Fruit fly (Drosophila melanogaster) Kc167 (cell line): Measurements from ENCODE around the gene CG33490.

ENCODE experiments used
- Myc ChIP-seq: fragments of >200 bp; optimal IDR thresholded peaks from 2 replicates; lab custom pipeline; 2017; ENCODE audit warnings: missing external identifiers
- Sin3A ChIP-seq: fragments of >200 bp; optimal IDR thresholded peaks from 2 replicates; lab custom pipeline; 2018; ENCODE audit warnings: missing external identifiers
- h ChIP-seq: fragments of >200 bp; optimal IDR thresholded peaks from 3 replicates; lab custom pipeline; 2018; ENCODE audit warnings: missing external identifiers
- insv ChIP-seq: fragments of >200 bp; optimal IDR thresholded peaks from 3 replicates; lab custom pipeline; 2018; ENCODE audit warnings: missing external identifiers
- psq ChIP-seq: fragments of >200 bp; optimal IDR thresholded peaks from 2 replicates; lab custom pipeline; 2017; ENCODE audit warnings: missing external identifiers
- ttk ChIP-seq: sonication (Bioruptor generic); optimal IDR thresholded peaks from 2 replicates; lab custom pipeline; 2017; ENCODE audit warnings: missing external identifiers

- TF ChIP-seq h (lab: Kevin White, UChicago) (no peak), psq (lab: Kevin White, UChicago) (no peak), Myc (lab: Kevin White, UChicago) (no peak), Sin3A (no peak), insv (lab: Kevin White, UChicago) (no peak), ttk (no peak)
Observed at dm6 chr3L:11577395-11577794, 2.9 kb upstream of the CG33490 start, which contains the start of gene CG33271.
